Fruit fly (Drosophila melanogaster): Measurements from ENCODE around the gene La.

Gene La

dm6 chr2L:20310751-20311387 is 38.9 kb downstream of the La start, which contains the start of gene spir (continued):
- TF ChIP-seq CG7839 (tag; optimal IDR thresholded peaks at IDR 0.05) (no peak), disco-r (GFP tag; optimal IDR thresholded peaks at IDR 0.05) (no peak), CG12659 (GFP tag; optimal IDR thresholded peaks at IDR 0.05) (no peak), TFAM (GFP tag; optimal IDR thresholded peaks at IDR 0.05) (no peak), insv (GFP tag; optimal IDR thresholded peaks at IDR 0.05) (peak in 1 of 2 experiments; percentile 88), vvl (GFP tag; IDR thresholded peaks at IDR 0.05) (peak; percentile 35; the same call in 1 of the 2 replicates), CG43689 (GFP tag; IDR thresholded peaks at IDR 0.05) (no peak), dmrt11E (tag; optimal IDR thresholded peaks at IDR 0.05) (no peak), ham (GFP tag; IDR thresholded peaks at IDR 0.05) (no peak), CG8290 (GFP tag; optimal IDR thresholded peaks at IDR 0.05) (no peak), CG8290 (tag; optimal IDR thresholded peaks at IDR 0.05) (peak in 1 of 2 experiments; percentile 20), Xrp1 (GFP tag; IDR thresholded peaks at IDR 0.05) (no peak), ato (GFP tag; IDR thresholded peaks at IDR 0.05; ENCODE audit: partially characterized antibody) (peak; percentile 46), Atf-2 (GFP tag; optimal IDR thresholded peaks at IDR 0.05) (no peak), bbx (GFP tag; IDR thresholded peaks at IDR 0.05; ENCODE audit: partially characterized antibody) (peak; percentile 24; the same call in 1 of the 2 replicates), Ets65A (GFP tag) (no peak), fu2 (GFP tag; optimal IDR thresholded peaks at IDR 0.05) (no peak), zfh1 (GFP tag; IDR thresholded peaks at IDR 0.05) (peak; percentile 30; the same call in 1 of the 3 replicates), abd-A (tag; optimal IDR thresholded peaks at IDR 0.05) (no peak), CG8478 (optimal IDR thresholded peaks at IDR 0.05) (no peak), Oli (tag; optimal IDR thresholded peaks at IDR 0.05) (no peak), jumu (GFP tag; optimal IDR thresholded peaks at IDR 0.05) (no peak), CG11723 (GFP tag; optimal IDR thresholded peaks at IDR 0.05) (peak; percentile 5), ERR (GFP tag; optimal IDR thresholded peaks at IDR 0.05) (no peak), CG17568 (GFP tag; optimal IDR thresholded peaks at IDR 0.05) (peak; percentile 47), unpg (GFP tag; optimal IDR thresholded peaks at IDR 0.05) (peak; percentile 30), CG11247 (GFP tag; IDR thresholded peaks at IDR 0.05) (no peak), row (GFP tag; IDR thresholded peaks at IDR 0.05) (no peak), Bdp1 (GFP tag; optimal IDR thresholded peaks at IDR 0.05) (no peak), CG6854 (GFP tag; optimal IDR thresholded peaks at IDR 0.05) (no peak)

Data from whole organism, embryonic.